Fruit fly (Drosophila melanogaster): ENCODE data around the gene CG9705.

DNA sequence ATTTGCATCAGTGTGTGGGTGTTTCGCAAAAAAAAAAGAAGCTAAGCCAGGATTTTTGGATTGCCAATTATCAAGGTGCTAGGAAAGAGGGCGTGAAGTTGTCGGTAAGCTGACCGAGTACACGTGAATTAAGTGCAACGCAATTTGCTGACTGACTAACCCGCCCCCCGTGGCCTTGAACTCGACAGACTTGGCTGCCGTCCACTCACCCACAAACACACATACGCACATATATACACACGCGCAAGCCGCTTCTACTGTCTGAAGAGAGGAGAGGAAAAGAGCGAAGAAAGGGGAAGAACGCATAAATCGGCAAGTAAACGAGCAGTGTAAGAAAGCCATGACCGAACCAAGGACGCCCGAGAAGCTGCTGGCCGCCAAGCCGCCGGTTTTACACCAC is 417 bp downstream of the CG9705 start:
- TF ChIP-seq psq (optimal IDR thresholded peaks at IDR 0.05) = no peak
- no peak for TF ChIP-seq CG8478 (optimal IDR thresholded peaks at IDR 0.05)
- no peak for TF ChIP-seq usp (GFP tag; optimal IDR thresholded peaks at IDR 0.05)
- TF ChIP-seq EcR (GFP tag; optimal IDR thresholded peaks at IDR 0.05) = no peak
- no peak for TF ChIP-seq pan (optimal IDR thresholded peaks at IDR 0.05)
- no peak for TF ChIP-seq Dll (optimal IDR thresholded peaks at IDR 0.05)

Data from whole organism.